Fruit fly (Drosophila melanogaster) whole organism, wandering third instar larva: Measurements from ENCODE around the gene CG9119.

Experiments used
- GATAd ChIP-seq: sonication (Bioruptor generic); optimal IDR thresholded peaks from 2 replicates; lab custom pipeline; 2016; ENCODE audit warnings: missing biosample characterization, missing genetic modification characterization
- foxo ChIP-seq, 2 experiments: fragments of 200-800 bp; sonication (Bioruptor generic); optimal IDR thresholded peaks; 2 replicates in 1 of 2; 3 replicates in 1 of 2; lab custom pipeline; 2016 to 2017; ENCODE audit warnings: missing biosample characterization in 2 of 2, missing genetic modification characterization in 2 of 2

DNA sequence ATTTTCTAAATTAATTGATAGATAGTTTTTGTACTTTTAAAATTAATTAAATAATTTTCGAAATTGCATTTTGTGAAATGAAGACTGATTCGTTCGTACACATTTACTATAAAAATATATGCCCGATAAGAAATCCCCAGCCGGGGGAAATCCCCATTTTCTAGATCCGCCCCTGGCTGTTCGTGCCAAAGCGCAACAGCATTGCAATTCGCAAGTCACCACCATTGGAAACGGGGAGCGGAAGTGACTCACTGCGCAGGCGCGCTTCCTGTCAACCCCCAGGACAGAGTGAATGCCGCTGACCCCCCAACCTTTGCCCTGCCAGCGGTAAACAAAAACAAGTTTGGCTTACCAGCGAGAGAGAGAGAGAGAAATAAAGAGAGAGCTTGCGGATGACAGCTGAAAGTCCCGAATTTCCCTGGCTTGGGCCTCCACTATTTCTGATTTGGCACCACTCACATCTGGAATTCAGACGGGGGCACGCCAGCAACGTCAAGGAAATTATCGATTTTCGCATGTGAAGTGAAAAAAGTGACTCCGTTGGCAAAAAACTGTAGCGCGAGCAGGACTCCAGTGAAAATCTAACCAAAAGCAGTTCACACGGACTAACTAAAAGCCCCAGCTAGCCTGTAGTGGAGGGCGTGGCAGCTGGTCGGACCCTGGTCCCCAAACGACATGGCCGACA is 8.6 kb downstream of the CG9119 start, which contains the start of gene Aplip1:
- TF ChIP-seq GATAd (no peak), foxo (GFP tag; optimal IDR thresholded peaks at IDR 0.05; lab: Kevin White, UChicago) (peak in 1 of 2 experiments; percentile 15)
